ENCODE assay signal across 2 fruit fly cellular contexts in genomic region chrX:2320892-2321291, dm6.
TF ChIP-seq lines count a peak whose summit lies in the region.

No protein-coding gene starts in this region.

- no peak for TF ChIP-seq CTCF in whole organism, embryonic (GFP tag; optimal IDR thresholded peaks at IDR 0.05; lab: Kevin White, UChicago)

TF ChIP-seq in whole organism, embryonic, 481 proteins besides CTCF, POLR2A, EP300 and RAD21:
- TF ChIP-seq Mad (GFP tag; optimal IDR thresholded peaks at IDR 0.05; lab: Kevin White, UChicago) (no peak), Sox100B (GFP tag; optimal IDR thresholded peaks at IDR 0.05; lab: Kevin White, UChicago) (no peak), bowl (GFP tag; IDR thresholded peaks at IDR 0.05; lab: Robert Waterston, UW) (no peak), HmgZ (tag; optimal IDR thresholded peaks at IDR 0.05; lab: Kevin White, UChicago) (no peak), Poxn (GFP tag; IDR thresholded peaks at IDR 0.05; lab: Robert Waterston, UW) (no peak), CG7963 (GFP tag; IDR thresholded peaks at IDR 0.05; lab: Robert Waterston, UW; ENCODE audit: partially characterized antibody) (no peak), Doc2 (GFP tag; IDR thresholded peaks at IDR 0.05; lab: Robert Waterston, UW) (no peak), CG4360 (GFP tag; IDR thresholded peaks at IDR 0.05; lab: Robert Waterston, UW) (peak; percentile 97), CG2199 (GFP tag; IDR thresholded peaks at IDR 0.05; lab: Robert Waterston, UW) (0 out of 3 replicates have a peak, but pooled peaks have one; percentile 35)
TF ChIP-seq in whole organism, embryonic: peak in this region for 2.

TF ChIP-seq in whole organism, prepupa, 60 proteins besides CTCF, POLR2A, EP300 and RAD21:
- TF ChIP-seq Hr4 (GFP tag; optimal IDR thresholded peaks at IDR 0.05; lab: Kevin White, UChicago), result no peak
- TF ChIP-seq svp (GFP tag; lab: Kevin White, UChicago), result peak; percentile 10
- no peak for TF ChIP-seq CG11294 (GFP tag; IDR thresholded peaks at IDR 0.05; lab: Robert Waterston, UW)
